Worm (Caenorhabditis elegans): ENCODE measurements around the gene tag-266.

Gene tag-266

ce11 chrIII:640198-640803 lies at the start of gene tag-266, which contains the start of gene tag-267:
tag-266 (minus strand) TSS chrIII:640226.
tag-267 (plus strand) TSS chrIII:640790.
- peak; percentile 82 for TF ChIP-seq isw-1 (GFP tag; IDR thresholded peaks at IDR 0.05)
- peak; percentile 55 for TF ChIP-seq fos-1 (tag; optimal IDR thresholded peaks at IDR 0.05)
- TF ChIP-seq egl-27 (tag; optimal IDR thresholded peaks at IDR 0.05): no peak
- TF ChIP-seq ceh-82 (tag; optimal IDR thresholded peaks at IDR 0.05): peak; percentile 20 to 64 (median 21)
- TF ChIP-seq sup-37 (GFP tag; optimal IDR thresholded peaks at IDR 0.05): no peak
- peak; percentile 58 for TF ChIP-seq nhr-19 (GFP tag; conservative IDR thresholded peaks at IDR 0.05)
- TF ChIP-seq mdl-1 (tag; optimal IDR thresholded peaks at IDR 0.05): no peak
- TF ChIP-seq irx-1 (tag; optimal IDR thresholded peaks at IDR 0.05): peak; percentile 77
- no peak for TF ChIP-seq hlh-17 (GFP tag; optimal IDR thresholded peaks at IDR 0.05; ENCODE audit: borderline replicate concordance)
- peak; percentile 3 for TF ChIP-seq Y116A8C.19 (tag; optimal IDR thresholded peaks at IDR 0.05; ENCODE audit: borderline replicate concordance)
- TF ChIP-seq xbp-1 (tag; optimal IDR thresholded peaks at IDR 0.05): peak; percentile 70
- TF ChIP-seq snpc-4 (tag; optimal IDR thresholded peaks at IDR 0.05): peak; percentile 48
- TF ChIP-seq mab-9 (GFP tag; IDR thresholded peaks at IDR 0.05): peak; percentile 41; the same call in 1 of the 2 replicates
- no peak for TF ChIP-seq ets-5 (GFP tag; IDR thresholded peaks at IDR 0.05)
- TF ChIP-seq lin-13 (GFP tag; optimal IDR thresholded peaks at IDR 0.05): peak; percentile 19
- no peak for TF ChIP-seq grh-1 (GFP tag; IDR thresholded peaks at IDR 0.05)
- no peak for TF ChIP-seq alr-1 (tag; optimal IDR thresholded peaks at IDR 0.05; ENCODE audit: borderline replicate concordance)
- no peak for TF ChIP-seq nhr-12 (tag; optimal IDR thresholded peaks at IDR 0.05)
- peak; percentile 43 for TF ChIP-seq sox-4 (tag; optimal IDR thresholded peaks at IDR 0.05)
- TF ChIP-seq vab-15 (tag; optimal IDR thresholded peaks at IDR 0.05): no peak
- peak; percentile 83; the same call in 1 of the 2 replicates for TF ChIP-seq ceh-88 (GFP tag; IDR thresholded peaks at IDR 0.05)
- peak; percentile 70 for TF ChIP-seq swsn-7 (tag; optimal IDR thresholded peaks at IDR 0.05)
- peak in 1 of 2 experiments; percentile 76 for TF ChIP-seq ztf-11 (tag; optimal IDR thresholded peaks at IDR 0.05)
- TF ChIP-seq dpl-1 (GFP tag; optimal IDR thresholded peaks at IDR 0.05): peak; percentile 28 to 66 (median 54)
- TF ChIP-seq nhr-84 (tag; optimal IDR thresholded peaks at IDR 0.05): no peak
- no peak for TF ChIP-seq unc-30 (tag; optimal IDR thresholded peaks at IDR 0.05)
- TF ChIP-seq pqm-1 (tag; optimal IDR thresholded peaks at IDR 0.05): no peak
- TF ChIP-seq rnt-1 (tag; optimal IDR thresholded peaks at IDR 0.05): peak; percentile 76
- peak; percentile 88 for TF ChIP-seq nhr-47 (tag; optimal IDR thresholded peaks at IDR 0.05)
- TF ChIP-seq nhr-85 (tag): peak; percentile 86
- TF ChIP-seq zip-4 (GFP tag; optimal IDR thresholded peaks at IDR 0.05): no peak
- peak; percentile 40 for TF ChIP-seq ceh-63 (GFP tag; optimal IDR thresholded peaks at IDR 0.05)
- peak; percentile 34 for TF ChIP-seq zag-1 (tag; optimal IDR thresholded peaks at IDR 0.05)
- TF ChIP-seq aha-1 (tag; optimal IDR thresholded peaks at IDR 0.05): no peak
- TF ChIP-seq pax-3 (tag; optimal IDR thresholded peaks at IDR 0.05): peak; percentile 92
- TF ChIP-seq C34B4.2 (tag; optimal IDR thresholded peaks at IDR 0.05): no peak
- TF ChIP-seq unc-86 (tag; optimal IDR thresholded peaks at IDR 0.05): peak; percentile 47
- TF ChIP-seq nhr-71 (tag; optimal IDR thresholded peaks at IDR 0.05): peak; percentile 87
- TF ChIP-seq hlh-4 (tag; optimal IDR thresholded peaks at IDR 0.05): no peak
- TF ChIP-seq dsc-1 (tag; optimal IDR thresholded peaks at IDR 0.05): peak; percentile 49
- TF ChIP-seq ztf-4 (tag; optimal IDR thresholded peaks at IDR 0.05): no peak
- TF ChIP-seq nhr-237 (tag; optimal IDR thresholded peaks at IDR 0.05): peak; percentile 69
- TF ChIP-seq nhr-90 (tag; optimal IDR thresholded peaks at IDR 0.05; ENCODE audit: poor library complexity): peak; percentile 88
- peak; percentile 87 for TF ChIP-seq C16A3.4 (tag; optimal IDR thresholded peaks at IDR 0.05)
- no peak for TF ChIP-seq efl-3 (GFP tag; optimal IDR thresholded peaks at IDR 0.05)
- TF ChIP-seq tlp-1 (tag; optimal IDR thresholded peaks at IDR 0.05): no peak
- no peak for TF ChIP-seq nhr-11 (tag; optimal IDR thresholded peaks at IDR 0.05)
- TF ChIP-seq lir-3 (tag; optimal IDR thresholded peaks at IDR 0.05; ENCODE audit: poor library complexity): no peak
- TF ChIP-seq snu-23 (GFP tag; optimal IDR thresholded peaks at IDR 0.05): peak; percentile 81
- TF ChIP-seq nhr-20 (tag; optimal IDR thresholded peaks at IDR 0.05): peak; percentile 65
- TF ChIP-seq lin-14 (GFP tag; optimal IDR thresholded peaks at IDR 0.05): peak; percentile 91
- TF ChIP-seq ama-1 (optimal IDR thresholded peaks at IDR 0.05): no peak
